Fruit fly (Drosophila melanogaster) whole organism, embryonic: Measurements from ENCODE around the gene brm.

ENCODE experiments used
- CG11247 ChIP-seq: fragments of 200-800 bp; sonication (Bioruptor generic); IDR thresholded peaks from 2 replicates; pipeline ENCODE4 v1.3.6; 2022; ENCODE audit warnings: missing biosample characterization, missing genetic modification characterization
- CG12744 ChIP-seq: fragments of 200-800 bp; sonication (Bioruptor generic); optimal IDR thresholded peaks from 2 replicates; lab custom pipeline; 2016; ENCODE audit warnings: missing biosample characterization, missing genetic modification characterization
- CG13123 ChIP-seq: fragments of 200-800 bp; sonication (Bioruptor generic); optimal IDR thresholded peaks from 2 replicates; lab custom pipeline; 2016; ENCODE audit warnings: missing biosample characterization, missing genetic modification characterization
- CG14710 ChIP-seq: fragments of 200-800 bp; sonication (Bioruptor generic); optimal IDR thresholded peaks from 3 replicates; lab custom pipeline; 2019; ENCODE audit warnings: missing biosample characterization, mild to moderate bottlenecking, missing genetic modification characterization, moderate library complexity
- CG15479 ChIP-seq: fragments of 200-800 bp; sonication (Bioruptor generic); optimal IDR thresholded peaks from 3 replicates; lab custom pipeline; 2019; ENCODE audit warnings: missing biosample characterization, mild to moderate bottlenecking, missing genetic modification characterization, moderate library complexity
- CG17829 ChIP-seq: fragments of 200-800 bp; optimal IDR thresholded peaks from 2 replicates; lab custom pipeline; 2019; ENCODE audit warnings: missing biosample characterization, mild to moderate bottlenecking, missing genetic modification characterization, moderate library complexity
- CG17912 ChIP-seq: fragments of 200-800 bp; sonication (Bioruptor generic); optimal IDR thresholded peaks from 2 replicates; lab custom pipeline; 2018; ENCODE audit warnings: missing biosample characterization, mild to moderate bottlenecking, missing genetic modification characterization
- CG18262 ChIP-seq: fragments of 200-800 bp; optimal IDR thresholded peaks from 3 replicates; lab custom pipeline; 2019; ENCODE audit warnings: missing biosample characterization, mild to moderate bottlenecking, missing genetic modification characterization, moderate library complexity
- CG32767 ChIP-seq: fragments of 200-800 bp; sonication (Bioruptor generic); IDR thresholded peaks from 2 replicates; pipeline ENCODE4 v1.3.6; 2022; ENCODE audit warnings: missing biosample characterization, missing genetic modification characterization
- CG4617 ChIP-seq: fragments of 200-800 bp; sonication (Bioruptor generic); optimal IDR thresholded peaks from 3 replicates; lab custom pipeline; 2016; ENCODE audit warnings: missing biosample characterization, missing genetic modification characterization, borderline replicate concordance
- CG6683 ChIP-seq: fragments of 200-800 bp; sonication (Bioruptor generic); optimal IDR thresholded peaks from 2 replicates; lab custom pipeline; 2017; ENCODE audit warnings: missing biosample characterization, mild to moderate bottlenecking, missing genetic modification characterization, missing genetic modification reagents
- CG6813 ChIP-seq: fragments of 200-800 bp; sonication (Bioruptor generic); optimal IDR thresholded peaks from 2 replicates; lab custom pipeline; 2017; ENCODE audit warnings: missing biosample characterization, missing genetic modification characterization, mild to moderate bottlenecking, moderate library complexity, missing genetic modification reagents
- CG8290 ChIP-seq, 3 experiments: fragments of 200-800 bp; sonication (Bioruptor generic); optimal IDR thresholded peaks; 2 replicates each; lab custom pipeline; 2016 to 2019; ENCODE audit warnings: missing biosample characterization in 3 of 3, missing genetic modification characterization in 3 of 3, mild to moderate bottlenecking in 2 of 3, moderate library complexity in 1 of 3
- CG8388 ChIP-seq: fragments of 200-800 bp; sonication (Bioruptor generic); optimal IDR thresholded peaks from 2 replicates; lab custom pipeline; 2019; ENCODE audit warnings: missing biosample characterization, mild to moderate bottlenecking, missing genetic modification characterization, moderate library complexity
- Elba2 ChIP-seq: fragments of 200-800 bp; sonication (Bioruptor generic); optimal IDR thresholded peaks from 3 replicates; lab custom pipeline; 2016; ENCODE audit warnings: missing biosample characterization, missing genetic modification characterization
- Hsf ChIP-seq: fragments of 200-800 bp; sonication (Bioruptor generic); optimal IDR thresholded peaks from 3 replicates; lab custom pipeline; 2016; ENCODE audit warnings: missing biosample characterization, missing genetic modification characterization
- Lim3 ChIP-seq: fragments of 200-800 bp; sonication (Bioruptor generic); IDR thresholded peaks from 2 replicates; pipeline ENCODE4 v1.3.6; 2022; ENCODE audit warnings: missing biosample characterization, missing genetic modification characterization
- Nf-YA ChIP-seq: fragments of 200-800 bp; sonication (Bioruptor generic); IDR thresholded peaks from 2 replicates; pipeline ENCODE4 v1.3.6; 2022; ENCODE audit warnings: missing biosample characterization, missing genetic modification characterization
- Oli ChIP-seq: fragments of 200-800 bp; sonication (Bioruptor generic); optimal IDR thresholded peaks from 2 replicates; lab custom pipeline; 2018; ENCODE audit warnings: missing biosample characterization, mild to moderate bottlenecking, missing genetic modification characterization, moderate library complexity
- Side ChIP-seq: fragments of 200-800 bp; sonication (Bioruptor generic); optimal IDR thresholded peaks from 2 replicates; lab custom pipeline; 2016; ENCODE audit warnings: missing biosample characterization, missing genetic modification characterization
- Sox102F ChIP-seq: fragments of 200-800 bp; sonication (Bioruptor generic); optimal IDR thresholded peaks from 2 replicates; lab custom pipeline; 2018; ENCODE audit warnings: missing biosample characterization, mild to moderate bottlenecking, missing genetic modification characterization, moderate library complexity
- Stat92E ChIP-seq, 3 experiments: fragments of >200 bp in 2 of 3; fragments of 200-800 bp in 1 of 3; sonication (Bioruptor generic) in 1 of 3; optimal IDR thresholded peaks; 2 replicates each; lab custom pipeline; 2017 to 2019; ENCODE audit warnings: missing biosample characterization in 3 of 3, missing genetic modification characterization in 3 of 3, mild to moderate bottlenecking in 1 of 3, moderate library complexity in 1 of 3
- Tbp ChIP-seq: fragments of >200 bp; optimal IDR thresholded peaks from 2 replicates; lab custom pipeline; 2018; ENCODE audit warnings: missing biosample characterization, missing genetic modification characterization
- ara ChIP-seq: fragments of 200-800 bp; sonication (Bioruptor generic); IDR thresholded peaks from 2 replicates; pipeline ENCODE4 v1.3.6; 2022; ENCODE audit warnings: missing biosample characterization, missing genetic modification characterization
- ato ChIP-seq: fragments of 200-800 bp; sonication (Bioruptor generic); IDR thresholded peaks from 2 replicates; pipeline ENCODE4 v1.3.6; 2022; ENCODE audit warnings: missing biosample characterization, missing genetic modification characterization; ENCODE audit not compliant: partially characterized antibody
- az2 ChIP-seq: fragments of 200-800 bp; sonication (Bioruptor generic); optimal IDR thresholded peaks from 3 replicates; lab custom pipeline; 2016; ENCODE audit warnings: missing biosample characterization, missing genetic modification characterization
- btn ChIP-seq: fragments of 200-800 bp; sonication (Bioruptor generic); optimal IDR thresholded peaks from 2 replicates; lab custom pipeline; 2016; ENCODE audit warnings: missing biosample characterization, missing genetic modification characterization
- dan ChIP-seq: fragments of 200-800 bp; sonication (Bioruptor generic); IDR thresholded peaks from 2 replicates; pipeline ENCODE4 v1.3.6; 2022; ENCODE audit warnings: missing biosample characterization, missing genetic modification characterization
- dpn ChIP-seq, 2 experiments: fragments of 200-800 bp; sonication (Bioruptor generic); optimal IDR thresholded peaks; 3 replicates each; lab custom pipeline; 2016; ENCODE audit warnings: missing biosample characterization in 2 of 2, missing genetic modification characterization in 2 of 2
- eve ChIP-seq, 2 experiments: fragments of >200 bp; optimal IDR thresholded peaks; 2 replicates each; lab custom pipeline; 2017; ENCODE audit warnings: missing biosample characterization in 2 of 2, missing genetic modification characterization in 2 of 2
- exex ChIP-seq: fragments of 200-800 bp; sonication (Bioruptor generic); optimal IDR thresholded peaks from 4 replicates; lab custom pipeline; 2018; ENCODE audit warnings: missing biosample characterization, mild to moderate bottlenecking, missing genetic modification characterization, moderate library complexity
- gem ChIP-seq: fragments of 200-800 bp; sonication (Bioruptor generic); optimal IDR thresholded peaks from 2 replicates; lab custom pipeline; 2019; ENCODE audit warnings: missing biosample characterization, mild to moderate bottlenecking, missing genetic modification characterization, moderate library complexity
- grau ChIP-seq: fragments of 200-800 bp; optimal IDR thresholded peaks from 3 replicates; lab custom pipeline; 2019; ENCODE audit warnings: missing biosample characterization, mild to moderate bottlenecking, missing genetic modification characterization, moderate library complexity
- gt ChIP-seq: fragments of 200-800 bp; sonication (Bioruptor generic); IDR thresholded peaks from 2 replicates; pipeline ENCODE4 v1.3.6; 2022; ENCODE audit warnings: missing biosample characterization, missing genetic modification characterization
- ham ChIP-seq: fragments of 200-800 bp; sonication (Bioruptor generic); IDR thresholded peaks from 2 replicates; pipeline ENCODE4 v1.3.6; 2022; ENCODE audit warnings: missing biosample characterization, missing genetic modification characterization
- jigr1 ChIP-seq: fragments of 200-800 bp; sonication (Bioruptor generic); IDR thresholded peaks from 3 replicates; pipeline ENCODE4 v1.3.6; 2022; ENCODE audit warnings: missing biosample characterization, missing genetic modification characterization
- jumu ChIP-seq: fragments of 200-800 bp; sonication (Bioruptor generic); optimal IDR thresholded peaks from 3 replicates; lab custom pipeline; 2016; ENCODE audit warnings: missing biosample characterization, missing genetic modification characterization
- maf-S ChIP-seq: fragments of 200-800 bp; sonication (Bioruptor generic); optimal IDR thresholded peaks from 2 replicates; lab custom pipeline; 2016; ENCODE audit warnings: missing biosample characterization, missing genetic modification characterization
- nmo ChIP-seq: fragments of 200-800 bp; sonication (Bioruptor generic); optimal IDR thresholded peaks from 2 replicates; lab custom pipeline; 2018; ENCODE audit warnings: missing biosample characterization, mild to moderate bottlenecking, missing genetic modification characterization, moderate library complexity
- org-1 ChIP-seq: fragments of 200-800 bp; sonication (Bioruptor generic); optimal IDR thresholded peaks from 2 replicates; lab custom pipeline; 2017; ENCODE audit warnings: missing biosample characterization, missing genetic modification characterization
- pfk ChIP-seq: fragments of 200-800 bp; sonication (Bioruptor generic); optimal IDR thresholded peaks from 2 replicates; lab custom pipeline; 2018; ENCODE audit warnings: missing biosample characterization, mild to moderate bottlenecking, missing genetic modification characterization, moderate library complexity
- pum ChIP-seq: fragments of 200-800 bp; sonication (Bioruptor generic); optimal IDR thresholded peaks from 2 replicates; lab custom pipeline; 2016; ENCODE audit warnings: missing biosample characterization, missing genetic modification characterization
- schlank ChIP-seq: fragments of 200-800 bp; sonication (Bioruptor generic); optimal IDR thresholded peaks from 2 replicates; lab custom pipeline; 2018; ENCODE audit warnings: missing biosample characterization, mild to moderate bottlenecking, missing genetic modification characterization
- sd ChIP-seq: fragments of 200-800 bp; sonication (Bioruptor generic); optimal IDR thresholded peaks from 3 replicates; lab custom pipeline; 2018; ENCODE audit warnings: missing biosample characterization, mild to moderate bottlenecking, missing genetic modification characterization, moderate library complexity
- shn ChIP-seq: fragments of 200-800 bp; sonication (Bioruptor generic); optimal IDR thresholded peaks from 3 replicates; lab custom pipeline; 2016; ENCODE audit warnings: missing biosample characterization, missing genetic modification characterization
- sisA ChIP-seq: fragments of 200-800 bp; sonication (Bioruptor generic); IDR thresholded peaks from 2 replicates; pipeline ENCODE4 v1.3.6; 2022; ENCODE audit warnings: missing biosample characterization, missing genetic modification characterization
- tll ChIP-seq, 2 experiments: fragments of 200-800 bp in 1 of 2; fragments of >200 bp in 1 of 2; sonication (Bioruptor generic) in 1 of 2; optimal IDR thresholded peaks; 2 replicates each; lab custom pipeline; 2017 to 2019; ENCODE audit warnings: missing biosample characterization in 2 of 2, missing genetic modification characterization in 2 of 2, mild to moderate bottlenecking in 1 of 2, moderate library complexity in 1 of 2
- twi ChIP-seq: fragments of 200-800 bp; optimal IDR thresholded peaks from 2 replicates; lab custom pipeline; 2019; ENCODE audit warnings: missing biosample characterization, mild to moderate bottlenecking, missing genetic modification characterization, moderate library complexity
- vvl ChIP-seq: fragments of 200-800 bp; sonication (Bioruptor generic); IDR thresholded peaks from 2 replicates; pipeline ENCODE4 v1.3.6; 2022; ENCODE audit warnings: missing biosample characterization, missing genetic modification characterization

The brm gene

DNA sequence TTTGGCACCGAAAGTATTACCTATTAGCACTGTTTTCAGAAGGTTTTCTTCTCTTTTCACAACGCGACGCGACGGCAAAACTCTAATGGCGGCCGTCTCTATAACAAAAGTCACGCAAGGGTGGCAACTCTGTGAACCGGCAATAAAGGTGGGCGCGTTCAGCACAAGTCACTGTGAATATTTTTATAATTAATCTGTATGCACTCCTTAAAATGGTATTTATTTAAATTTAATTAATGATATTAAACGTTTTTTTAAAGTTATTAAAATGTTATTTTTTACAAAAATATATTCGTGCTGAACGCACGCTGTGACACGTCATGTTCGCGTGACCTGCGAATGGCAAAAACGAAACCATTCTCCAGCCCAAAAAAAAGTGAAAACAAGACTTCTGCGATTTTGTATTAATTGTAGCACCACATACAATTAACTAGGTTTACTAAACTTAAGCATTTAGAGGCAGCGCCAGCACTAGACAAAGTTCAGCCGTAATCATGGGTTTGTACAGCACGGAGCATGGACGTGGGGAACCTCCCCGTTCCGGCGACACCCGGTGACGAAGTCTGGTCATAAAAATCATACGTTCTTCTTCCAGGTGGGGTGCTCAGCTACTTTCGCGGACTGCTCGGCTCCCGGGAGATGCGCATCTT lies at the start of gene brm, which contains the start of gene Arl1 (continued):
- TF ChIP-seq CG17829 (tag; lab: Kevin White, UChicago) (peak; percentile 99), CG8290 (GFP tag; optimal IDR thresholded peaks at IDR 0.05; lab: Kevin White, UChicago) (peak; percentile 96), CG8290 (tag; optimal IDR thresholded peaks at IDR 0.05; lab: Kevin White, UChicago) (peak; percentile 79 to 91), dan (GFP tag; lab: Robert Waterston, UW) (peak; percentile 95), az2 (GFP tag; lab: Kevin White, UChicago) (peak; percentile 97), CG32767 (GFP tag; lab: Robert Waterston, UW) (peak; percentile 99), vvl (GFP tag; lab: Robert Waterston, UW) (peak; percentile 100), sisA (GFP tag; lab: Robert Waterston, UW) (peak; percentile 99), CG14710 (peak; percentile 98), nmo (peak; percentile 99), pfk (GFP tag; lab: Kevin White, UChicago) (peak; percentile 82), twi (tag; lab: Kevin White, UChicago) (peak; percentile 97), Stat92E (GFP tag; optimal IDR thresholded peaks at IDR 0.05; lab: Kevin White, UChicago) (peak in 1 of 3 experiments; percentile 89), org-1 (GFP tag; lab: Kevin White, UChicago) (peak; percentile 87), CG6813 (GFP tag; lab: Kevin White, UChicago) (peak; percentile 95), exex (tag; lab: Kevin White, UChicago) (peak; percentile 94), jigr1 (peak; percentile 96), Elba2 (GFP tag; lab: Kevin White, UChicago) (peak; percentile 81), CG18262 (peak; percentile 97), CG17912 (GFP tag; lab: Kevin White, UChicago) (peak; percentile 98), dpn (GFP tag; optimal IDR thresholded peaks at IDR 0.05; lab: Kevin White, UChicago) (peak; percentile 93 to 97), Nf-YA (peak; percentile 97), CG13123 (peak; percentile 95), Sox102F (GFP tag; lab: Kevin White, UChicago) (peak; percentile 98), schlank (tag; lab: Kevin White, UChicago) (peak; percentile 92), CG11247 (GFP tag; lab: Robert Waterston, UW) (peak; percentile 99), shn (GFP tag; lab: Kevin White, UChicago) (peak; percentile 61), CG15479 (GFP tag; lab: Kevin White, UChicago) (peak; percentile 33), CG6683 (peak; percentile 95), sd (peak; percentile 91), btn (GFP tag; lab: Kevin White, UChicago) (peak; percentile 50), grau (peak; percentile 98), Side (GFP tag; lab: Kevin White, UChicago) (peak; percentile 81), maf-S (GFP tag; lab: Kevin White, UChicago) (peak; percentile 75), tll (GFP tag; optimal IDR thresholded peaks at IDR 0.05; lab: Kevin White, UChicago) (peak in 1 of 2 experiments; percentile 83), gt (peak; percentile 98), jumu (GFP tag; lab: Kevin White, UChicago) (peak; percentile 70), gem (tag; lab: Kevin White, UChicago) (peak; percentile 99), Oli (tag; lab: Kevin White, UChicago) (peak; percentile 97), Lim3 (peak; percentile 95), ato (no peak), Tbp (GFP tag; lab: Kevin White, UChicago) (no peak), Hsf (peak; percentile 94), CG12744 (peak; percentile 57), CG4617 (GFP tag; lab: Kevin White, UChicago) (peak; percentile 99), ham (GFP tag; lab: Robert Waterston, UW) (peak; percentile 98), eve (GFP tag; optimal IDR thresholded peaks at IDR 0.05; lab: Kevin White, UChicago) (no peak), pum (GFP tag; lab: Kevin White, UChicago) (peak; percentile 88), ara (GFP tag; lab: Robert Waterston, UW) (peak; percentile 99), CG8388 (GFP tag; lab: Kevin White, UChicago) (peak; percentile 94)
